Fruit fly (Drosophila melanogaster) whole organism, embryonic: ENCODE data around the gene CG16953.
A peak's percentile ranks its signal among the peaks of the same experiment; 100 is the strongest.

Source experiments
- Bgb ChIP-seq: fragments of 200-800 bp; sonication (Bioruptor generic); IDR thresholded peaks from 2 replicates; pipeline ENCODE4 v1.3.6; 2022; ENCODE audit warnings: missing biosample characterization, missing genetic modification characterization; ENCODE audit not compliant: partially characterized antibody
- CG10431 ChIP-seq: fragments of 200-800 bp; sonication (Bioruptor generic); optimal IDR thresholded peaks from 3 replicates; lab custom pipeline; 2018; ENCODE audit warnings: missing biosample characterization, mild to moderate bottlenecking, missing genetic modification characterization
- CG10565 ChIP-seq: fragments of 200-800 bp; sonication (Bioruptor generic); optimal IDR thresholded peaks from 3 replicates; lab custom pipeline; 2016; ENCODE audit warnings: missing biosample characterization, mild to moderate bottlenecking, missing genetic modification characterization
- CG11456 ChIP-seq: fragments of 200-800 bp; sonication (Bioruptor generic); IDR thresholded peaks from 3 replicates; pipeline ENCODE4 v1.3.6; 2022; ENCODE audit warnings: missing biosample characterization, missing genetic modification characterization
- CG12744 ChIP-seq: fragments of 200-800 bp; sonication (Bioruptor generic); optimal IDR thresholded peaks from 2 replicates; lab custom pipeline; 2016; ENCODE audit warnings: missing biosample characterization, missing genetic modification characterization
- CG16779 ChIP-seq: fragments of 200-800 bp; sonication (Bioruptor generic); IDR thresholded peaks from 2 replicates; pipeline ENCODE4 v1.3.6; 2022; ENCODE audit warnings: missing biosample characterization, missing genetic modification characterization
- CG17328 ChIP-seq: fragments of 200-800 bp; sonication (Bioruptor generic); IDR thresholded peaks from 2 replicates; pipeline ENCODE4 v1.3.6; 2022; ENCODE audit warnings: missing biosample characterization, missing genetic modification characterization
- CG34224 ChIP-seq: fragments of 200-800 bp; sonication (Bioruptor generic); IDR thresholded peaks from 3 replicates; pipeline ENCODE4 v1.3.6; 2022; ENCODE audit warnings: missing biosample characterization, missing genetic modification characterization; ENCODE audit not compliant: partially characterized antibody
- CG4424 ChIP-seq: fragments of 200-800 bp; sonication (Bioruptor generic); optimal IDR thresholded peaks from 3 replicates; lab custom pipeline; 2016; ENCODE audit warnings: missing biosample characterization, missing genetic modification characterization
- CG4730 ChIP-seq: fragments of 200-800 bp; sonication (Bioruptor generic); IDR thresholded peaks from 2 replicates; pipeline ENCODE4 v1.3.6; 2022; ENCODE audit warnings: missing biosample characterization, missing genetic modification characterization
- CG4854 ChIP-seq: fragments of 200-800 bp; sonication (Bioruptor generic); optimal IDR thresholded peaks from 2 replicates; lab custom pipeline; 2016; ENCODE audit warnings: missing biosample characterization, missing genetic modification characterization, inconsistent platforms
- CG8290 ChIP-seq, 3 experiments: fragments of 200-800 bp; sonication (Bioruptor generic); optimal IDR thresholded peaks; 2 replicates each; lab custom pipeline; 2016 to 2019; ENCODE audit warnings: missing biosample characterization in 3 of 3, missing genetic modification characterization in 3 of 3, mild to moderate bottlenecking in 2 of 3, moderate library complexity in 1 of 3
- CG8924 ChIP-seq: fragments of 200-800 bp; optimal IDR thresholded peaks from 3 replicates; lab custom pipeline; 2019; ENCODE audit warnings: missing biosample characterization, mild to moderate bottlenecking, missing genetic modification characterization, moderate library complexity
- Doc2 ChIP-seq: fragments of 200-800 bp; sonication (Bioruptor generic); IDR thresholded peaks from 2 replicates; pipeline ENCODE4 v1.3.6; 2022; ENCODE audit warnings: missing biosample characterization, missing genetic modification characterization
- Dref ChIP-seq: fragments of 200-800 bp; sonication (Bioruptor generic); IDR thresholded peaks from 2 replicates; pipeline ENCODE4 v1.3.6; 2022; ENCODE audit warnings: missing biosample characterization, missing genetic modification characterization
- Eip74EF ChIP-seq, 2 experiments: fragments of 200-800 bp in 1 of 2; fragments of >200 bp in 1 of 2; sonication (Bioruptor generic) in 1 of 2; optimal IDR thresholded peaks; 2 replicates each; lab custom pipeline; 2017 to 2019; ENCODE audit warnings: missing biosample characterization in 2 of 2, missing genetic modification characterization in 2 of 2, mild to moderate bottlenecking in 1 of 2, moderate library complexity in 1 of 2
- Hr78 ChIP-seq, 2 experiments: fragments of 200-800 bp in 1 of 2; fragments of >200 bp in 1 of 2; sonication (Bioruptor generic) in 1 of 2; optimal IDR thresholded peaks; 2 replicates each; lab custom pipeline; 2017 to 2019; ENCODE audit warnings: missing biosample characterization in 2 of 2, missing genetic modification characterization in 2 of 2, mild to moderate bottlenecking in 1 of 2, moderate library complexity in 1 of 2
- NK7.1 ChIP-seq: fragments of 200-800 bp; sonication (Bioruptor generic); optimal IDR thresholded peaks from 3 replicates; lab custom pipeline; 2016; ENCODE audit warnings: missing biosample characterization, missing genetic modification characterization
- Opbp ChIP-seq: fragments of 200-800 bp; sonication (Bioruptor generic); IDR thresholded peaks from 3 replicates; pipeline ENCODE4 v1.3.6; 2022; ENCODE audit warnings: missing biosample characterization, missing genetic modification characterization; ENCODE audit not compliant: partially characterized antibody
- Poxn ChIP-seq: fragments of 200-800 bp; sonication (Bioruptor generic); IDR thresholded peaks from 2 replicates; pipeline ENCODE4 v1.3.6; 2022; ENCODE audit warnings: missing biosample characterization, missing genetic modification characterization
- Ssrp ChIP-seq: fragments of 200-800 bp; sonication (Bioruptor generic); optimal IDR thresholded peaks from 2 replicates; lab custom pipeline; 2018; ENCODE audit warnings: missing biosample characterization, mild to moderate bottlenecking, missing genetic modification characterization, moderate library complexity
- Stat92E ChIP-seq, 3 experiments: fragments of >200 bp in 2 of 3; fragments of 200-800 bp in 1 of 3; sonication (Bioruptor generic) in 1 of 3; optimal IDR thresholded peaks; 2 replicates each; lab custom pipeline; 2017 to 2019; ENCODE audit warnings: missing biosample characterization in 3 of 3, missing genetic modification characterization in 3 of 3, mild to moderate bottlenecking in 1 of 3, moderate library complexity in 1 of 3
- Xrp1 ChIP-seq: fragments of 200-800 bp; sonication (Bioruptor generic); IDR thresholded peaks from 2 replicates; pipeline ENCODE4 v1.3.6; 2022; ENCODE audit warnings: missing biosample characterization, missing genetic modification characterization
- ash1 ChIP-seq: fragments of 200-800 bp; sonication (Bioruptor generic); optimal IDR thresholded peaks from 2 replicates; lab custom pipeline; 2018; ENCODE audit warnings: missing biosample characterization, mild to moderate bottlenecking, missing genetic modification characterization
- bowl ChIP-seq: fragments of 200-800 bp; sonication (Bioruptor generic); IDR thresholded peaks from 2 replicates; pipeline ENCODE4 v1.3.6; 2022; ENCODE audit warnings: missing biosample characterization, missing genetic modification characterization
- caup ChIP-seq: fragments of 200-800 bp; sonication (Bioruptor generic); optimal IDR thresholded peaks from 3 replicates; lab custom pipeline; 2017; ENCODE audit warnings: missing biosample characterization, mild to moderate bottlenecking, missing genetic modification characterization, moderate library complexity; ENCODE audit not compliant: severe bottlenecking
- cg ChIP-seq: fragments of 200-800 bp; sonication (Bioruptor generic); optimal IDR thresholded peaks from 3 replicates; lab custom pipeline; 2019; ENCODE audit warnings: missing biosample characterization, mild to moderate bottlenecking, missing genetic modification characterization, moderate library complexity
- danr ChIP-seq: fragments of 200-800 bp; sonication (Bioruptor generic); IDR thresholded peaks from 2 replicates; pipeline ENCODE4 v1.3.6; 2022; ENCODE audit warnings: missing biosample characterization, missing genetic modification characterization
- emc ChIP-seq: fragments of 200-800 bp; sonication (Bioruptor generic); optimal IDR thresholded peaks from 2 replicates; lab custom pipeline; 2016; ENCODE audit warnings: missing biosample characterization, missing genetic modification characterization
- fd102C ChIP-seq: fragments of 200-800 bp; sonication (Bioruptor generic); optimal IDR thresholded peaks from 2 replicates; lab custom pipeline; 2018; ENCODE audit warnings: missing biosample characterization, mild to moderate bottlenecking, missing genetic modification characterization, moderate library complexity
- fd96Cb ChIP-seq: fragments of 200-800 bp; sonication (Bioruptor generic); optimal IDR thresholded peaks from 2 replicates; lab custom pipeline; 2018; ENCODE audit warnings: missing biosample characterization, mild to moderate bottlenecking, missing genetic modification characterization, moderate library complexity
- gem ChIP-seq: fragments of 200-800 bp; sonication (Bioruptor generic); optimal IDR thresholded peaks from 2 replicates; lab custom pipeline; 2019; ENCODE audit warnings: missing biosample characterization, mild to moderate bottlenecking, missing genetic modification characterization, moderate library complexity
- gro ChIP-seq: fragments of 200-800 bp; sonication (Bioruptor generic); optimal IDR thresholded peaks from 2 replicates; lab custom pipeline; 2016; ENCODE audit warnings: missing biosample characterization, missing genetic modification characterization
- jing ChIP-seq: fragments of 200-800 bp; sonication (Bioruptor generic); optimal IDR thresholded peaks from 2 replicates; lab custom pipeline; 2018; ENCODE audit warnings: missing biosample characterization, mild to moderate bottlenecking, missing genetic modification characterization
- kah ChIP-seq: fragments of 200-800 bp; sonication (Bioruptor generic); optimal IDR thresholded peaks from 2 replicates; lab custom pipeline; 2018; ENCODE audit warnings: missing biosample characterization, mild to moderate bottlenecking, missing genetic modification characterization
- mirr ChIP-seq: fragments of 200-800 bp; sonication (Bioruptor generic); optimal IDR thresholded peaks from 3 replicates; lab custom pipeline; 2018; ENCODE audit warnings: missing biosample characterization, mild to moderate bottlenecking, missing genetic modification characterization
- peb ChIP-seq: fragments of 200-800 bp; sonication (Bioruptor generic); IDR thresholded peaks from 2 replicates; pipeline ENCODE4 v1.3.6; 2022; ENCODE audit warnings: missing biosample characterization, missing genetic modification characterization
- pho ChIP-seq: fragments of 200-800 bp; sonication (Bioruptor generic); optimal IDR thresholded peaks from 2 replicates; lab custom pipeline; 2016; ENCODE audit warnings: missing biosample characterization, missing genetic modification characterization
- pum ChIP-seq: fragments of 200-800 bp; sonication (Bioruptor generic); optimal IDR thresholded peaks from 2 replicates; lab custom pipeline; 2016; ENCODE audit warnings: missing biosample characterization, missing genetic modification characterization
- pzg ChIP-seq: fragments of 200-800 bp; sonication (Bioruptor generic); optimal IDR thresholded peaks from 3 replicates; lab custom pipeline; 2018; ENCODE audit warnings: missing biosample characterization, mild to moderate bottlenecking, missing genetic modification characterization, moderate library complexity
- sd ChIP-seq: fragments of 200-800 bp; sonication (Bioruptor generic); optimal IDR thresholded peaks from 3 replicates; lab custom pipeline; 2018; ENCODE audit warnings: missing biosample characterization, mild to moderate bottlenecking, missing genetic modification characterization, moderate library complexity
- sens ChIP-seq: fragments of 200-800 bp; sonication (Bioruptor generic); peaks from one replicate; lab custom pipeline; 2016; ENCODE audit warnings: missing biosample characterization, missing genetic modification characterization
- shn ChIP-seq: fragments of 200-800 bp; sonication (Bioruptor generic); optimal IDR thresholded peaks from 3 replicates; lab custom pipeline; 2016; ENCODE audit warnings: missing biosample characterization, missing genetic modification characterization
- sisA ChIP-seq: fragments of 200-800 bp; sonication (Bioruptor generic); IDR thresholded peaks from 2 replicates; pipeline ENCODE4 v1.3.6; 2022; ENCODE audit warnings: missing biosample characterization, missing genetic modification characterization
- ssp ChIP-seq: fragments of 200-800 bp; sonication (Bioruptor generic); IDR thresholded peaks from 2 replicates; pipeline ENCODE4 v1.3.6; 2022; ENCODE audit warnings: missing biosample characterization, missing genetic modification characterization
- tgo ChIP-seq: fragments of 200-800 bp; sonication (Bioruptor generic); IDR thresholded peaks from 3 replicates; pipeline ENCODE4 v1.3.6; 2022; ENCODE audit warnings: missing biosample characterization, missing genetic modification characterization
- toy ChIP-seq: fragments of 200-800 bp; sonication (Bioruptor generic); IDR thresholded peaks from 2 replicates; pipeline ENCODE4 v1.3.6; 2022; ENCODE audit warnings: missing biosample characterization, missing genetic modification characterization
- trem ChIP-seq: fragments of 200-800 bp; optimal IDR thresholded peaks from 3 replicates; lab custom pipeline; 2019; ENCODE audit warnings: missing biosample characterization, mild to moderate bottlenecking, missing genetic modification characterization, moderate library complexity
- zf30C ChIP-seq: fragments of 200-800 bp; sonication (Bioruptor generic); optimal IDR thresholded peaks from 3 replicates; lab custom pipeline; 2018; ENCODE audit warnings: missing biosample characterization, mild to moderate bottlenecking, missing genetic modification characterization

The CG16953 gene

DNA sequence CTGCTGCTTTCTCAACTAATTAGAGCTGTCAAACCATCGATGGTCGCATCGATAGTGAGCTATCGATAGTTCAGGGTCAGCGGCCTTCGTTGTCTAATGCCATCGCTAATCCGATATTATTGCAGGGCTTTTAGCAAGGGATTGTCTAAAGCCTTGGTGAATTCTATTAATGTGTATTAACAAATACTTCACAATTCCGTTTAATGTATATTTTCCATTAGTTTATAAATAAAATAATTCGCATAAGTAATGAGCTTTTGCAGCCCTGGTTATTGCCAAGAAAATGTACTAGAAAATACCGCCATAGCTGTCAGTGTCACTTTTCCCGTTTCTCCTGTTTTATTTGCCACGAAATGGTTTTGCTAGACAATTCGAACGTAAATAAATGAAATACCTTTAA is 5.8 kb downstream of the CG16953 start, which contains the start of the genes EloB and Srp14 (continued):
- peak; percentile 62 for TF ChIP-seq fd96Cb (tag; lab: Kevin White, UChicago)
- peak; percentile 18; the same call in 1 of the 2 replicates for TF ChIP-seq bowl (GFP tag; lab: Robert Waterston, UW)
- TF ChIP-seq gro (GFP tag; lab: Kevin White, UChicago): peak; percentile 87
- peak; percentile 97 for TF ChIP-seq CG34224
- TF ChIP-seq pzg (GFP tag; lab: Kevin White, UChicago): peak; percentile 92
- TF ChIP-seq pho (GFP tag; lab: Kevin White, UChicago): peak; percentile 84
- peak; percentile 73 for TF ChIP-seq Ssrp (tag; lab: Kevin White, UChicago)
- peak; percentile 97 for TF ChIP-seq Bgb (GFP tag; lab: Robert Waterston, UW)
- peak; percentile 67 for TF ChIP-seq CG12744 (GFP tag; lab: Kevin White, UChicago)
- peak; percentile 48 for TF ChIP-seq emc (GFP tag; lab: Kevin White, UChicago)
- TF ChIP-seq kah (GFP tag; lab: Kevin White, UChicago): peak; percentile 18
- TF ChIP-seq CG8290 (GFP tag; optimal IDR thresholded peaks at IDR 0.05; lab: Kevin White, UChicago): peak; percentile 61
- peak; percentile 8 to 73 for TF ChIP-seq CG8290 (tag; optimal IDR thresholded peaks at IDR 0.05; lab: Kevin White, UChicago)
- no peak for TF ChIP-seq fd102C (GFP tag; lab: Kevin White, UChicago)
- TF ChIP-seq sd (tag; lab: Kevin White, UChicago): no peak
- peak; percentile 84 for TF ChIP-seq CG11456 (GFP tag; lab: Robert Waterston, UW)
- TF ChIP-seq caup (GFP tag; lab: Kevin White, UChicago): peak; percentile 75
- no peak for TF ChIP-seq CG10431
- no peak for TF ChIP-seq ash1
- TF ChIP-seq CG17328 (GFP tag; lab: Robert Waterston, UW): peak; percentile 80
- peak; percentile 55 for TF ChIP-seq danr (GFP tag; lab: Robert Waterston, UW)
- TF ChIP-seq Stat92E (GFP tag; optimal IDR thresholded peaks at IDR 0.05; lab: Kevin White, UChicago): peak in 1 of 3 experiments; percentile 92
- TF ChIP-seq Poxn (GFP tag; lab: Robert Waterston, UW): no peak
- TF ChIP-seq toy: 0 out of 2 replicates have a peak, but pooled peaks have one; percentile 9
- TF ChIP-seq peb (GFP tag; lab: Robert Waterston, UW): no peak
- TF ChIP-seq ssp (GFP tag; lab: Robert Waterston, UW): peak; percentile 54
- TF ChIP-seq shn: peak; percentile 70
- TF ChIP-seq cg (GFP tag; lab: Kevin White, UChicago): no peak
- peak; percentile 76 for TF ChIP-seq pum
- peak; percentile 66 for TF ChIP-seq tgo (GFP tag; lab: Robert Waterston, UW)
- TF ChIP-seq sisA (GFP tag; lab: Robert Waterston, UW): peak; percentile 60
- peak; percentile 93 for TF ChIP-seq trem (tag; lab: Kevin White, UChicago)
- TF ChIP-seq zf30C (GFP tag; lab: Kevin White, UChicago): no peak
- TF ChIP-seq Doc2 (GFP tag; lab: Robert Waterston, UW): no peak
- peak; percentile 84 for TF ChIP-seq CG4424 (GFP tag; lab: Kevin White, UChicago)
- peak; percentile 96 for TF ChIP-seq sens (GFP tag; lab: Kevin White, UChicago)
- TF ChIP-seq jing (GFP tag; lab: Kevin White, UChicago): no peak
- peak; percentile 77; the same call in 1 of the 2 replicates for TF ChIP-seq Xrp1 (GFP tag; lab: Robert Waterston, UW)
- TF ChIP-seq CG8924 (tag; lab: Kevin White, UChicago): peak; percentile 87
- TF ChIP-seq Dref (GFP tag; lab: Robert Waterston, UW): peak; percentile 95
- peak; percentile 97 for TF ChIP-seq Opbp
- TF ChIP-seq CG4730 (GFP tag; lab: Robert Waterston, UW): peak; percentile 48; the same call in 1 of the 2 replicates
- TF ChIP-seq CG16779 (GFP tag; lab: Robert Waterston, UW): 0 out of 2 replicates have a peak, but pooled peaks have one; percentile 6
- peak; percentile 24 for TF ChIP-seq NK7.1
- TF ChIP-seq CG10565 (GFP tag; lab: Kevin White, UChicago): no peak
- TF ChIP-seq Hr78 (GFP tag; optimal IDR thresholded peaks at IDR 0.05; lab: Kevin White, UChicago): peak in 1 of 2 experiments; percentile 87
- TF ChIP-seq CG4854 (GFP tag; lab: Kevin White, UChicago): peak; percentile 67
- TF ChIP-seq Eip74EF (GFP tag; optimal IDR thresholded peaks at IDR 0.05; lab: Kevin White, UChicago): no peak
- TF ChIP-seq gem (tag; lab: Kevin White, UChicago): peak; percentile 87
- TF ChIP-seq mirr: peak; percentile 51
